Fruit fly (Drosophila melanogaster): ENCODE data around the gene CG14913.

CG14913 gene

DNA sequence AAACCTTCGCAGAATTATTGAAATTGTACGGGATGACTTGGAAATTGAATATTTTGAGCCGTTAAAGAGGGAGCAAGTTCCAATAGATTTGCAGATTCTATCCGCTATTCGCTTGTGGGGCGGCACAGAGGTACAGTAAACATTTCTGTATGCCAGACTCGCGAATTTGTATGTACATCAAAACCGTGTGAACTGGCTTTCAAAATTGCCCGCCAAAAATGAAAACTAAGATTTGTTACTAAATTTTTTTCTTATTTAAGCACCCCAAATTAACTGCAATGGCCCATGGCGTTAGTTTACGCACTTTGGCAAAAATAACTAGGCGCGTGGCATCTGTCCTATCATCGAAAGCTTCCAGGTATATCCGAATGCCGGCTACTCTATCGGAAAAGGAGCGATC is 28.8 kb upstream of the CG14913 start:
- TF ChIP-seq fd96Ca (GFP tag; IDR thresholded peaks at IDR 0.05) = no peak
- no peak for TF ChIP-seq CG15710 (tag; optimal IDR thresholded peaks at IDR 0.05)
- no peak for TF ChIP-seq Snoo (tag; optimal IDR thresholded peaks at IDR 0.05)
- TF ChIP-seq CG8159 (tag; optimal IDR thresholded peaks at IDR 0.05) = no peak
- TF ChIP-seq CG8301 (tag; optimal IDR thresholded peaks at IDR 0.05) = no peak
- no peak for TF ChIP-seq CG13204 (GFP tag; optimal IDR thresholded peaks at IDR 0.05)
- no peak for TF ChIP-seq Pif1B (GFP tag; optimal IDR thresholded peaks at IDR 0.05)
- no peak for TF ChIP-seq CG9948 (tag; optimal IDR thresholded peaks at IDR 0.05)
- TF ChIP-seq D1 (tag; optimal IDR thresholded peaks at IDR 0.05) = no peak
- TF ChIP-seq gl (tag; optimal IDR thresholded peaks at IDR 0.05) = no peak
- no peak for TF ChIP-seq CG4496 (GFP tag; IDR thresholded peaks at IDR 0.05)
- no peak for TF ChIP-seq CG34367 (tag; optimal IDR thresholded peaks at IDR 0.05)

DNA sequence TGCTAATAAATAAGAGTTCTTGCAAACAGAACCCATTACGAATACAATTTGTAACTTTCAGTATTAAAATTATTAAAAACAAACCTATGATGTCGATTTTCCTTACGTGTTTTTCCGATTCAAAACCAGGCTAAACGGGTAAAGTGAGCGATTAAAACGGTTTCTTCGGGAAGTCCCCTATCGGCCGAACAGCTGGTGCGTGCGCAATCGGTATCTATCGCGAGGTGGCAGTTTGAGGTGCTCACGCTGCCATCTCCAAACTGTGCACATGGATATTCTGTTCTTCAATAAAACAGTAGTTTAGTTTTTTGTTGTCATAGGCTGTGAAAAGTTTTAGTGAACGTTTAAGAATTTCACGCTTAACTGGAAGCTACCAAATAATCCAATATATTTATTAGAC is 27.6 kb upstream of the CG14913 start, which contains the start of gene TTLL4A:
Gene TTLL4A (plus strand): TSS at position 240 of the 400 bp plus-strand sequence.
- TF ChIP-seq CG34367 (tag; optimal IDR thresholded peaks at IDR 0.05) (no peak), CG8301 (tag; optimal IDR thresholded peaks at IDR 0.05) (no peak), gl (tag; optimal IDR thresholded peaks at IDR 0.05) (no peak), Pif1B (GFP tag; optimal IDR thresholded peaks at IDR 0.05) (no peak), Snoo (tag; optimal IDR thresholded peaks at IDR 0.05) (no peak), Pif1A (GFP tag; optimal IDR thresholded peaks at IDR 0.05) (no peak), CG8159 (tag; optimal IDR thresholded peaks at IDR 0.05) (no peak), CG15710 (tag; optimal IDR thresholded peaks at IDR 0.05) (no peak), EcR (GFP tag; optimal IDR thresholded peaks at IDR 0.05) (no peak), rn (GFP tag; IDR thresholded peaks at IDR 0.05) (no peak), CG13204 (GFP tag; optimal IDR thresholded peaks at IDR 0.05) (no peak), Ets98B (GFP tag; IDR thresholded peaks at IDR 0.05) (no peak), CG9948 (tag; optimal IDR thresholded peaks at IDR 0.05) (no peak), CG14655 (GFP tag; optimal IDR thresholded peaks at IDR 0.05) (no peak), CG10348 (GFP tag; IDR thresholded peaks at IDR 0.05) (no peak)

DNA sequence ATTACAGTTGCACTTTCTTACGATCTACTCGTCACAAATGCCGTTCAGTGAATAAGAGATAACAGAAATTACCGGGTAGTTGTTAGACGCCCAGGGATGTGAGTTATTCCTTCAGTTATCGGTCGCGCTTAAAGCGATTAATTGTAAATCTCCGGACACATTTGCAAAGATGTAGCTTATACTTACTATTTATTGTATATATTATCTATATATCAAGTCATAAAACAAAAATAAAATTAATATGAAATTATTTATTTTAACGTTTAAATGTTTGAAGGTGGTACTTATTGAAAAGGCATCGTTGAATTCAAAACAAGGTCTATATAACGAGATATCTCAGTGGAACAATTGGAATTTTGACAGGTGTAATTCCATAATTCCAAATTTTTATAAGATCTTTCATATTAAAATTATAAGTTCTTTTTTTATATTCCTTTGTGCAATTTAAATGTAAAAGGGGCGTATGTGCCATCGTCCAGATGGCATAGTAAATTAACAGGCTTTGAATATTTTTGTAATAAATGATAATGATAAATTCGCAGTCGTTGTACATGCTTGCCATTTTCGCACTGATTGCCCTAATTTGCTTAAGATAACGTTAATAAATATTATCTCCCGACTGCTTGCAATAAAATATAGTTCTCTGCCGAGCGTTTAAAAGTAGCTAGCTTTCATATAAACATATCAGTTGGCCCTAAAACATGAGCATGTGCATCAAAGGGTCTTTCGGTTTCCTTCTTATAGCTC is 15.2 kb upstream of the CG14913 start, which contains the start of the genes aub and lectin-33A:
Gene aub (minus strand): TSS at position 101 of the 747 bp plus-strand sequence.
Gene lectin-33A (plus strand): TSS at position 697 of the 747 bp plus-strand sequence.
- no peak for TF ChIP-seq gl (tag; optimal IDR thresholded peaks at IDR 0.05)
- TF ChIP-seq CG14655 (GFP tag; optimal IDR thresholded peaks at IDR 0.05) = no peak
- no peak for TF ChIP-seq EcR (GFP tag; optimal IDR thresholded peaks at IDR 0.05)

DNA sequence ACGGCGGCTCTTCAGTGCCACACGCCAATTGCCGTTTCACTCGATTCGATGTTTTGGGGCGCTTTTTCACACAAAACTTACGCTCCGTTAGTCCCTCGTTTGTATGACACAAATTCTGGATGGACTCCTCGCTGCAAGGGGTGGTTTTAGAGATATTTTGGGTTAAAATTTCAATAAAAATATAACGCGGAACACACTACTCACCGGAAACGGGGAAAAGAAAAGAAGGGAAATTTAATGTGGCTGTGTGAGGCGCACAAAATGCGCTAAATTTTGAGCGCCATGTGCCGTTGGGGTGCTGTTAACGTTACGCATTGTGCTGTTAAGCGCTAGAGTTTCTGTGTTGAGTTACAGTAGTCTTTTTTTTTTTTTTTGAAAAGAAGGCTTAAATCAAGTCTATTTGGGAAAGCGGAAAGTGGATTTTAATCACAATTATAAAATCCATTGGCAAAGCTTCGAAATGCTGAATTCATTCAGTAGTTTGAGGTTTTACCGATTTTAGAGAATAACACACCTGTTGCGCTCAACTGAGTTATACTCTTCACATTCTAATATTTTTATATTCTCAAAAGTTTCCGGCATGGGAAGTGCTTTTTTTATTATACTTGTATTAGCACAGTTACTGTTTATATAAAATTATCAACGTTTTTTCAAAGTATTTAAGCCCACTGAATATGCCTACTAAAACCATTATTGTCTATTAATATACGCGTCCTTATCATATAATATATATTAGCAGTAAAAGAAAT is 12.7 kb upstream of the CG14913 start, which contains the start of gene RpL9:
Gene RpL9 (minus strand): TSS at position 265 of the 749 bp plus-strand sequence.
- peak; percentile 30 for TF ChIP-seq CG17806 (tag; optimal IDR thresholded peaks at IDR 0.05)
- TF ChIP-seq CG8301 (tag; optimal IDR thresholded peaks at IDR 0.05) = no peak
- peak; percentile 83 for TF ChIP-seq Snoo (tag; optimal IDR thresholded peaks at IDR 0.05)
- TF ChIP-seq CG4496 (GFP tag; IDR thresholded peaks at IDR 0.05) = no peak
- no peak for TF ChIP-seq Ets98B (GFP tag; IDR thresholded peaks at IDR 0.05)
- TF ChIP-seq CG9948 (tag; optimal IDR thresholded peaks at IDR 0.05) = no peak
- TF ChIP-seq fd96Ca (GFP tag; IDR thresholded peaks at IDR 0.05) = no peak
- no peak for TF ChIP-seq CG14655 (GFP tag; optimal IDR thresholded peaks at IDR 0.05)
- TF ChIP-seq gl (tag; optimal IDR thresholded peaks at IDR 0.05) = peak; percentile 51

DNA sequence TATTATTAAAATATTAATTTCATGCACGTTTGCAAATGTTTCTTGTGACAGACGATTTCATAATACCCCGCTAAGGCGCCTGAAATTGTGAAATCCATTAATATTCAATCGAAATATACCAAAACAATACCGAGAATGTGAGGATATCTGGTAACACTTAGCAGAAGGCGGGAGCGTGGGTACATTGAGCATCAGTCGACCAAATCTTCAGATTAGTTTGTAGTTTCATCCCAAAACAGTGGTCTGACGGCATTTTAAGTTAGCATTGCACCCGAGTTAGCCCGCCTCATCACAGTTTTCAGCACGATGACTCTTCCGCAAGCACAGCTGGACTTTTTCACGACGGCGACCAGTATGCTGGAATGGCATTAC is 12.1 kb upstream of the CG14913 start, which contains the start of gene Nup154:
Gene Nup154 (plus strand): TSS at position 147 of the 372 bp plus-strand sequence.
- no peak for TF ChIP-seq CG34367 (tag; optimal IDR thresholded peaks at IDR 0.05)
- TF ChIP-seq CG4496 (GFP tag; IDR thresholded peaks at IDR 0.05) = no peak
- no peak for TF ChIP-seq CG9948 (tag; optimal IDR thresholded peaks at IDR 0.05)
- TF ChIP-seq D1 (tag; optimal IDR thresholded peaks at IDR 0.05) = no peak
- no peak for TF ChIP-seq CG13204 (GFP tag; optimal IDR thresholded peaks at IDR 0.05)
- no peak for TF ChIP-seq CG15710 (tag; optimal IDR thresholded peaks at IDR 0.05)
- TF ChIP-seq CG12605 (GFP tag; IDR thresholded peaks at IDR 0.05) = no peak
- no peak for TF ChIP-seq Ets98B (GFP tag; IDR thresholded peaks at IDR 0.05)

DNA sequence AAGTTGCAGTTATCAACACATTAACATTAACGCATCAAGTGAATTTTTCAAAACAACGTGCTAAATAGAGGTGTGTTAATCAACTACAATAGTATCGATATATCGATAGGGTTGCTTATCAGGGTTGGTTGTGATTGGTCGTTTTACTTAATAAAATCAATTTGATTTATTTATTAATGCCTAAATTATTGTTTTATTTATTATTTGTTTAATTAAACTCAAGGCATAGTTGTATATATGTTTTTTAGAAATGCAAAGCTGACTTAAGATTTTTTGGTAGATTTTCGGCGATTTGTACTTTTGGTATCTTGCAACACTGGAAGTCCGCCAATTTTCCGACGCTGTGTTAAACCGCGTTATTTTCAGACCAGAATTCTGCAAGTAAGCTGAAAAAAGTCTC is 5.8 kb upstream of the CG14913 start, which contains the start of the genes Art8 and dUTPase:
Gene Art8 (minus strand): TSS at position 88 of the 400 bp plus-strand sequence.
Gene dUTPase (plus strand): TSS at position 314 of the 400 bp plus-strand sequence.
- peak; percentile 61 for TF ChIP-seq Ets98B (GFP tag; IDR thresholded peaks at IDR 0.05)
- no peak for TF ChIP-seq CG10348 (GFP tag; IDR thresholded peaks at IDR 0.05)
- no peak for TF ChIP-seq CG8301 (tag; optimal IDR thresholded peaks at IDR 0.05)
- no peak for TF ChIP-seq CG14655 (GFP tag; optimal IDR thresholded peaks at IDR 0.05)
- peak; percentile 31 for TF ChIP-seq CG17806 (tag; optimal IDR thresholded peaks at IDR 0.05)
- TF ChIP-seq rn (GFP tag; IDR thresholded peaks at IDR 0.05) = 0 out of 2 replicates have a peak, but pooled peaks have one; percentile 21
- TF ChIP-seq CG34367 (tag; optimal IDR thresholded peaks at IDR 0.05) = no peak
- peak; percentile 56 for TF ChIP-seq CG8159 (tag; optimal IDR thresholded peaks at IDR 0.05)
- TF ChIP-seq EcR (GFP tag; optimal IDR thresholded peaks at IDR 0.05) = no peak
- no peak for TF ChIP-seq Pif1A (GFP tag; optimal IDR thresholded peaks at IDR 0.05)
- TF ChIP-seq Snoo (tag; optimal IDR thresholded peaks at IDR 0.05) = peak; percentile 44
- no peak for TF ChIP-seq CG13204 (GFP tag; optimal IDR thresholded peaks at IDR 0.05)
- TF ChIP-seq CG15710 (tag; optimal IDR thresholded peaks at IDR 0.05) = peak; percentile 51
- TF ChIP-seq Pif1B (GFP tag; optimal IDR thresholded peaks at IDR 0.05) = no peak
- TF ChIP-seq CG4496 (GFP tag; IDR thresholded peaks at IDR 0.05) = peak; percentile 59; the same call in 2 of the 3 replicates
- TF ChIP-seq CG9948 (tag; optimal IDR thresholded peaks at IDR 0.05) = no peak
- TF ChIP-seq CG32121 (GFP tag; IDR thresholded peaks at IDR 0.05) = peak; percentile 45
- TF ChIP-seq D1 (tag; optimal IDR thresholded peaks at IDR 0.05) = no peak
- TF ChIP-seq fd96Ca (GFP tag; IDR thresholded peaks at IDR 0.05) = no peak
- TF ChIP-seq CG12605 (GFP tag; IDR thresholded peaks at IDR 0.05) = no peak
- TF ChIP-seq gl (tag; optimal IDR thresholded peaks at IDR 0.05) = no peak
